Worm (Caenorhabditis elegans) whole organism, young adult: ENCODE measurements around the gene nhr-7.

Source experiments
- fkh-3 ChIP-seq: sonication (generic microtip); optimal IDR thresholded peaks from 2 replicates; lab custom pipeline; 2016; ENCODE audit warnings: mild to moderate bottlenecking, missing genetic modification characterization, missing compliant biosample characterization
- hmg-1.2 ChIP-seq: fragments of 200-800 bp; sonication (Bioruptor generic); IDR thresholded peaks from 2 replicates; pipeline ENCODE4 v1.3.6; 2022; ENCODE audit warnings: missing genetic modification reagents, missing genetic modification characterization, missing compliant biosample characterization

- no peak for TF ChIP-seq fkh-3 (tag; lab: Kevin White, UChicago)
- no peak for TF ChIP-seq hmg-1.2 (GFP tag; lab: Robert Waterston, UW)
Measured at ce11 chrIV:11286112-11286511, 14.9 kb upstream of the nhr-7 start.
